Fruit fly (Drosophila melanogaster) whole organism, embryonic: ENCODE data around the gene CG42258.

Source experiments
- Aef1 ChIP-seq: fragments of 200-800 bp; sonication (Bioruptor generic); IDR thresholded peaks from 3 replicates; pipeline ENCODE4 v1.3.6; 2022; ENCODE audit warnings: missing biosample characterization, missing genetic modification characterization
- Asciz ChIP-seq: fragments of 200-800 bp; sonication (Bioruptor generic); optimal IDR thresholded peaks from 2 replicates; lab custom pipeline; 2017; ENCODE audit warnings: missing biosample characterization, mild to moderate bottlenecking, missing genetic modification characterization, missing genetic modification reagents
- Awh ChIP-seq: fragments of 200-800 bp; sonication (Bioruptor generic); IDR thresholded peaks from 2 replicates; pipeline ENCODE4, ENCODE4 v1.3.6; 2022; ENCODE audit warnings: missing biosample characterization, missing genetic modification characterization
- CG10431 ChIP-seq: fragments of 200-800 bp; sonication (Bioruptor generic); optimal IDR thresholded peaks from 3 replicates; lab custom pipeline; 2018; ENCODE audit warnings: missing biosample characterization, mild to moderate bottlenecking, missing genetic modification characterization
- CG10462 ChIP-seq: fragments of 200-800 bp; sonication (Bioruptor generic); optimal IDR thresholded peaks from 2 replicates; lab custom pipeline; 2016; ENCODE audit warnings: missing biosample characterization, missing genetic modification characterization
- CG10543 ChIP-seq: fragments of 200-800 bp; sonication (Bioruptor generic); optimal IDR thresholded peaks from 3 replicates; lab custom pipeline; 2017; ENCODE audit warnings: missing biosample characterization, mild to moderate bottlenecking, missing genetic modification characterization, moderate library complexity
- CG11695 ChIP-seq: fragments of 200-800 bp; sonication (Bioruptor generic); IDR thresholded peaks from 3 replicates; pipeline ENCODE4 v1.3.6; 2022; ENCODE audit warnings: missing biosample characterization, missing genetic modification characterization
- CG1233 ChIP-seq: fragments of 200-800 bp; sonication (Bioruptor generic); optimal IDR thresholded peaks from 4 replicates; lab custom pipeline; 2018; ENCODE audit warnings: missing biosample characterization, mild to moderate bottlenecking, missing genetic modification characterization
- CG13424 ChIP-seq: fragments of 200-800 bp; sonication (Bioruptor generic); optimal IDR thresholded peaks from 2 replicates; lab custom pipeline; 2019; ENCODE audit warnings: missing biosample characterization, mild to moderate bottlenecking, missing genetic modification characterization, moderate library complexity
- CG14667 ChIP-seq: fragments of 200-800 bp; sonication (Bioruptor generic); IDR thresholded peaks from 2 replicates; pipeline ENCODE4 v1.3.6; 2022; ENCODE audit warnings: missing biosample characterization, missing genetic modification characterization
- CG15479 ChIP-seq: fragments of 200-800 bp; sonication (Bioruptor generic); optimal IDR thresholded peaks from 3 replicates; lab custom pipeline; 2019; ENCODE audit warnings: missing biosample characterization, mild to moderate bottlenecking, missing genetic modification characterization, moderate library complexity
- CG17361 ChIP-seq: fragments of 200-800 bp; sonication (Bioruptor generic); IDR thresholded peaks from 3 replicates; pipeline ENCODE4 v1.3.6; 2022; ENCODE audit warnings: missing biosample characterization, missing genetic modification characterization
- CG1832 ChIP-seq: fragments of 200-800 bp; sonication (Bioruptor generic); optimal IDR thresholded peaks from 2 replicates; lab custom pipeline; 2017; ENCODE audit warnings: missing biosample characterization, mild to moderate bottlenecking, missing genetic modification characterization, inconsistent platforms
- CG18764 ChIP-seq: fragments of 200-800 bp; sonication (Bioruptor generic); optimal IDR thresholded peaks from 3 replicates; lab custom pipeline; 2016; ENCODE audit warnings: missing biosample characterization, missing genetic modification characterization
- CG2120 ChIP-seq: fragments of 200-800 bp; sonication (Bioruptor generic); optimal IDR thresholded peaks from 3 replicates; lab custom pipeline; 2016; ENCODE audit warnings: missing biosample characterization, missing genetic modification characterization
- CG32767 ChIP-seq: fragments of 200-800 bp; sonication (Bioruptor generic); IDR thresholded peaks from 2 replicates; pipeline ENCODE4 v1.3.6; 2022; ENCODE audit warnings: missing biosample characterization, missing genetic modification characterization
- CG32772 ChIP-seq: fragments of 200-800 bp; sonication (Bioruptor generic); IDR thresholded peaks from 2 replicates; pipeline ENCODE4 v1.3.6; 2022; ENCODE audit warnings: missing biosample characterization, missing genetic modification characterization
- CG4282 ChIP-seq: fragments of 200-800 bp; sonication (Bioruptor generic); optimal IDR thresholded peaks from 2 replicates; lab custom pipeline; 2016; ENCODE audit warnings: missing biosample characterization, missing genetic modification characterization
- CG4707 ChIP-seq: fragments of 200-800 bp; sonication (Bioruptor generic); optimal IDR thresholded peaks from 2 replicates; lab custom pipeline; 2018; ENCODE audit warnings: missing biosample characterization, mild to moderate bottlenecking, missing genetic modification characterization, moderate library complexity
- CG6272 ChIP-seq: fragments of 200-800 bp; sonication (Bioruptor generic); IDR thresholded peaks from 2 replicates; pipeline ENCODE4 v1.3.6; 2022; ENCODE audit warnings: missing biosample characterization, missing genetic modification characterization
- Dbx ChIP-seq: fragments of 200-800 bp; sonication (Bioruptor generic); IDR thresholded peaks from 3 replicates; pipeline ENCODE4 v1.3.6; 2022; ENCODE audit warnings: missing biosample characterization, missing genetic modification characterization
- HmgD ChIP-seq: fragments of 200-800 bp; sonication (Bioruptor generic); optimal IDR thresholded peaks from 3 replicates; lab custom pipeline; 2016; ENCODE audit warnings: missing biosample characterization, missing genetic modification characterization
- Oli ChIP-seq: fragments of 200-800 bp; sonication (Bioruptor generic); optimal IDR thresholded peaks from 2 replicates; lab custom pipeline; 2018; ENCODE audit warnings: missing biosample characterization, mild to moderate bottlenecking, missing genetic modification characterization, moderate library complexity
- Ravus ChIP-seq: fragments of 200-800 bp; sonication (Bioruptor generic); IDR thresholded peaks from 2 replicates; pipeline ENCODE4 v1.3.6; 2022; ENCODE audit warnings: missing biosample characterization, missing genetic modification characterization
- Six4 ChIP-seq: fragments of 200-800 bp; sonication (Bioruptor generic); optimal IDR thresholded peaks from 2 replicates; lab custom pipeline; 2016; ENCODE audit warnings: missing biosample characterization, missing genetic modification characterization
- Sox100B ChIP-seq: fragments of 200-800 bp; sonication (Bioruptor generic); optimal IDR thresholded peaks from 3 replicates; lab custom pipeline; 2018; ENCODE audit warnings: missing biosample characterization, mild to moderate bottlenecking, missing genetic modification characterization
- Spps ChIP-seq: fragments of 200-800 bp; sonication (Bioruptor generic); optimal IDR thresholded peaks from 2 replicates; lab custom pipeline; 2018; ENCODE audit warnings: missing biosample characterization, mild to moderate bottlenecking, missing genetic modification characterization
- Taf1 ChIP-seq: fragments of 200-800 bp; sonication (Bioruptor generic); IDR thresholded peaks from 2 replicates; pipeline ENCODE4 v1.3.6; 2022; ENCODE audit warnings: missing biosample characterization, missing genetic modification characterization
- Tbp ChIP-seq: fragments of >200 bp; optimal IDR thresholded peaks from 2 replicates; lab custom pipeline; 2018; ENCODE audit warnings: missing biosample characterization, missing genetic modification characterization
- Xbp1 ChIP-seq: fragments of 200-800 bp; sonication (Bioruptor generic); optimal IDR thresholded peaks from 3 replicates; lab custom pipeline; 2016; ENCODE audit warnings: missing biosample characterization, mild to moderate bottlenecking, missing genetic modification characterization
- ash1 ChIP-seq: fragments of 200-800 bp; sonication (Bioruptor generic); optimal IDR thresholded peaks from 2 replicates; lab custom pipeline; 2018; ENCODE audit warnings: missing biosample characterization, mild to moderate bottlenecking, missing genetic modification characterization
- br ChIP-seq: fragments of >200 bp; optimal IDR thresholded peaks from 2 replicates; lab custom pipeline; 2017
- btn ChIP-seq: fragments of 200-800 bp; sonication (Bioruptor generic); optimal IDR thresholded peaks from 2 replicates; lab custom pipeline; 2016; ENCODE audit warnings: missing biosample characterization, missing genetic modification characterization
- chif ChIP-seq, 2 experiments: fragments of 200-800 bp; sonication (Bioruptor generic); optimal IDR thresholded peaks; 3 replicates each; lab custom pipeline; 2016; ENCODE audit warnings: missing biosample characterization in 2 of 2, missing genetic modification characterization in 2 of 2
- disco-r ChIP-seq: fragments of 200-800 bp; sonication (Bioruptor generic); optimal IDR thresholded peaks from 2 replicates; lab custom pipeline; 2016; ENCODE audit warnings: missing biosample characterization, missing genetic modification characterization
- en ChIP-seq: fragments of 200-800 bp; sonication (Bioruptor generic); optimal IDR thresholded peaks from 2 replicates; lab custom pipeline; 2016; ENCODE audit warnings: missing biosample characterization, missing genetic modification characterization
- fd3F ChIP-seq: fragments of 200-800 bp; sonication (Bioruptor generic); optimal IDR thresholded peaks from 2 replicates; lab custom pipeline; 2018; ENCODE audit warnings: missing biosample characterization, mild to moderate bottlenecking, missing genetic modification characterization, moderate library complexity
- gfzf ChIP-seq: fragments of 200-800 bp; sonication (Bioruptor generic); optimal IDR thresholded peaks from 2 replicates; lab custom pipeline; 2016; ENCODE audit warnings: missing biosample characterization, mild to moderate bottlenecking, missing genetic modification characterization, moderate library complexity
- gsb ChIP-seq: fragments of 200-800 bp; sonication (Bioruptor generic); IDR thresholded peaks from 2 replicates; pipeline ENCODE4 v1.3.6; 2022; ENCODE audit warnings: missing biosample characterization, missing genetic modification characterization
- lbe ChIP-seq: fragments of 200-800 bp; sonication (Bioruptor generic); optimal IDR thresholded peaks from 2 replicates; lab custom pipeline; 2016; ENCODE audit warnings: missing biosample characterization, mild to moderate bottlenecking, missing genetic modification characterization
- maf-S ChIP-seq: fragments of 200-800 bp; sonication (Bioruptor generic); optimal IDR thresholded peaks from 2 replicates; lab custom pipeline; 2016; ENCODE audit warnings: missing biosample characterization, missing genetic modification characterization
- nerfin-1 ChIP-seq: fragments of 200-800 bp; sonication (Bioruptor generic); optimal IDR thresholded peaks from 3 replicates; lab custom pipeline; 2019; ENCODE audit warnings: missing biosample characterization, mild to moderate bottlenecking, missing genetic modification characterization, moderate library complexity
- pb ChIP-seq: fragments of 200-800 bp; sonication (Bioruptor generic); optimal IDR thresholded peaks from 3 replicates; lab custom pipeline; 2016; ENCODE audit warnings: missing biosample characterization, missing genetic modification characterization
- shn ChIP-seq: fragments of 200-800 bp; sonication (Bioruptor generic); optimal IDR thresholded peaks from 3 replicates; lab custom pipeline; 2016; ENCODE audit warnings: missing biosample characterization, missing genetic modification characterization
- sqz ChIP-seq: fragments of 200-800 bp; sonication (Bioruptor generic); optimal IDR thresholded peaks from 3 replicates; lab custom pipeline; 2018; ENCODE audit warnings: missing biosample characterization, mild to moderate bottlenecking, missing genetic modification characterization
- tap ChIP-seq: fragments of 200-800 bp; optimal IDR thresholded peaks from 3 replicates; lab custom pipeline; 2019; ENCODE audit warnings: missing biosample characterization, mild to moderate bottlenecking, missing genetic modification characterization, moderate library complexity
- tio ChIP-seq: fragments of 200-800 bp; sonication (Bioruptor generic); optimal IDR thresholded peaks from 2 replicates; lab custom pipeline; 2017; ENCODE audit warnings: missing biosample characterization, missing genetic modification characterization, inconsistent platforms
- ttk ChIP-seq: fragments of 200-800 bp; sonication (Bioruptor generic); IDR thresholded peaks from 2 replicates; pipeline ENCODE4 v2.1.2; 2022; ENCODE audit warnings: missing biosample characterization, missing genetic modification characterization
- vnd ChIP-seq: fragments of 200-800 bp; sonication (Bioruptor generic); IDR thresholded peaks from 3 replicates; pipeline ENCODE4 v1.3.6; 2022; ENCODE audit warnings: missing biosample characterization, missing genetic modification characterization; ENCODE audit not compliant: partially characterized antibody
- zfh1 ChIP-seq: fragments of 200-800 bp; sonication (Bioruptor generic); IDR thresholded peaks from 3 replicates; pipeline ENCODE4 v1.3.6; 2022; ENCODE audit warnings: missing biosample characterization, missing genetic modification characterization

CG42258 gene

dm6 chrX:12510750-12511649 lies 47.7 kb downstream of the CG42258 start (continued):
- TF ChIP-seq CG10462 (GFP tag; lab: Kevin White, UChicago) (peak; percentile 58), CG6272 (GFP tag; lab: Robert Waterston, UW) (peak; percentile 68), Six4 (GFP tag; lab: Kevin White, UChicago) (peak; percentile 82), zfh1 (peak; percentile 84), Oli (tag; lab: Kevin White, UChicago) (peak; percentile 79), nerfin-1 (tag; lab: Kevin White, UChicago) (peak; percentile 75), CG32772 (GFP tag; lab: Robert Waterston, UW) (peak; percentile 73), Asciz (peak; percentile 67), CG4707 (GFP tag; lab: Kevin White, UChicago) (peak; percentile 58), Tbp (GFP tag; lab: Kevin White, UChicago) (no peak), chif (GFP tag; optimal IDR thresholded peaks at IDR 0.05; lab: Kevin White, UChicago) (peak; percentile 81 to 86), Dbx (GFP tag; lab: Robert Waterston, UW) (peak; percentile 63; the same call in 1 of the 3 replicates), Sox100B (GFP tag; lab: Kevin White, UChicago) (peak; percentile 66), gsb (no peak), gfzf (GFP tag; lab: Kevin White, UChicago) (no peak), shn (GFP tag; lab: Kevin White, UChicago) (no peak), vnd (no peak), Ravus (GFP tag; lab: Robert Waterston, UW) (no peak; the same call in 1 of the 2 replicates), tio (GFP tag; lab: Kevin White, UChicago) (peak; percentile 66), Spps (tag; lab: Kevin White, UChicago) (peak; percentile 83), pb (GFP tag; lab: Kevin White, UChicago) (peak; percentile 12), CG1832 (GFP tag; lab: Kevin White, UChicago) (no peak), lbe (GFP tag; lab: Kevin White, UChicago) (peak; percentile 85), fd3F (GFP tag; lab: Kevin White, UChicago) (peak; percentile 25), CG11695 (GFP tag; lab: Robert Waterston, UW) (peak; percentile 63; the same call in 2 of the 3 replicates), br (lab: Kevin White, UChicago) (no peak), CG10543 (GFP tag; lab: Kevin White, UChicago) (peak; percentile 18), HmgD (GFP tag; lab: Kevin White, UChicago) (no peak), CG32767 (GFP tag; lab: Robert Waterston, UW) (peak; percentile 70), Xbp1 (GFP tag; lab: Kevin White, UChicago) (peak; percentile 69), CG2120 (peak; percentile 71), sqz (GFP tag; lab: Kevin White, UChicago) (peak; percentile 65), CG15479 (GFP tag; lab: Kevin White, UChicago) (no peak), CG1233 (peak; percentile 73), disco-r (GFP tag; lab: Kevin White, UChicago) (no peak), ash1 (GFP tag; lab: Kevin White, UChicago) (no peak), CG14667 (GFP tag; lab: Robert Waterston, UW) (peak; percentile 71), tap (tag; lab: Kevin White, UChicago) (peak; percentile 19), CG13424 (peak; percentile 83), Taf1 (peak; percentile 15; the same call in 1 of the 2 replicates), maf-S (GFP tag; lab: Kevin White, UChicago) (peak; percentile 48), Aef1 (GFP tag; lab: Robert Waterston, UW) (peak; percentile 48), en (GFP tag; lab: Kevin White, UChicago) (peak; percentile 49), CG17361 (peak; percentile 86), CG18764 (peak; percentile 67), CG4282 (GFP tag; lab: Kevin White, UChicago) (no peak), CG10431 (GFP tag; lab: Kevin White, UChicago) (peak; percentile 15), Awh (GFP tag; lab: Robert Waterston, UW) (peak; percentile 81), ttk (peak; percentile 71), btn (GFP tag; lab: Kevin White, UChicago) (peak; percentile 68)
